Fruit fly (Drosophila melanogaster) whole organism, prepupa: ENCODE measurements around the gene Act88F.

ENCODE experiments used
- Blimp-1 ChIP-seq: fragments of 200-800 bp; sonication (Bioruptor generic); optimal IDR thresholded peaks from 3 replicates; lab custom pipeline; 2017; ENCODE audit warnings: missing biosample characterization, missing genetic modification characterization, mild to moderate bottlenecking, moderate library complexity, missing genetic modification reagents
- CG10669 ChIP-seq: fragments of 200-800 bp; sonication (Bioruptor generic); optimal IDR thresholded peaks from 3 replicates; lab custom pipeline; 2018; ENCODE audit warnings: missing biosample characterization, mild to moderate bottlenecking, missing genetic modification characterization, moderate library complexity
- CG11294 ChIP-seq: fragments of 200-800 bp; sonication (Bioruptor generic); IDR thresholded peaks from 2 replicates; pipeline ENCODE4 v1.3.6; 2022; ENCODE audit warnings: missing biosample characterization, missing genetic modification characterization
- CG11762 ChIP-seq: fragments of 200-800 bp; sonication (Bioruptor generic); optimal IDR thresholded peaks from 3 replicates; lab custom pipeline; 2016; ENCODE audit warnings: missing biosample characterization, missing genetic modification characterization; ENCODE audit not compliant: insufficient read depth
- CG11902 ChIP-seq: fragments of 200-800 bp; sonication (Bioruptor generic); optimal IDR thresholded peaks from 3 replicates; lab custom pipeline; 2016; ENCODE audit warnings: missing biosample characterization, missing genetic modification characterization
- CG15336 ChIP-seq: fragments of 200-800 bp; sonication (Bioruptor generic); IDR thresholded peaks from 2 replicates; pipeline ENCODE4 v1.3.6; 2022; ENCODE audit warnings: missing biosample characterization, missing genetic modification characterization
- CG1621 ChIP-seq: fragments of 200-800 bp; sonication (Bioruptor generic); optimal IDR thresholded peaks from 3 replicates; lab custom pipeline; 2018; ENCODE audit warnings: missing biosample characterization, mild to moderate bottlenecking, missing genetic modification characterization
- CG3032 ChIP-seq: fragments of 200-800 bp; optimal IDR thresholded peaks from 2 replicates; lab custom pipeline; 2019; ENCODE audit warnings: missing biosample characterization, mild to moderate bottlenecking, missing genetic modification characterization, moderate library complexity
- CG31627 ChIP-seq: fragments of 200-800 bp; sonication (Bioruptor generic); optimal IDR thresholded peaks from 3 replicates; lab custom pipeline; 2016; ENCODE audit warnings: missing biosample characterization, missing genetic modification characterization
- CG32006 ChIP-seq: fragments of 200-800 bp; sonication (Bioruptor generic); optimal IDR thresholded peaks from 3 replicates; lab custom pipeline; 2017; ENCODE audit warnings: missing biosample characterization, mild to moderate bottlenecking, missing genetic modification characterization
- CG34406 ChIP-seq: fragments of 200-800 bp; sonication (Bioruptor generic); optimal IDR thresholded peaks from 3 replicates; lab custom pipeline; 2016; ENCODE audit warnings: missing biosample characterization, missing genetic modification characterization
- CG3919 ChIP-seq: fragments of 200-800 bp; sonication (Bioruptor generic); optimal IDR thresholded peaks from 3 replicates; lab custom pipeline; 2016; ENCODE audit warnings: missing biosample characterization, missing genetic modification characterization
- CG4318 ChIP-seq: fragments of 200-800 bp; sonication (Bioruptor generic); optimal IDR thresholded peaks from 3 replicates; lab custom pipeline; 2017; ENCODE audit warnings: missing biosample characterization, mild to moderate bottlenecking, missing genetic modification characterization
- CG6163 ChIP-seq: fragments of 200-800 bp; sonication (Bioruptor generic); IDR thresholded peaks from 3 replicates; pipeline ENCODE4 v1.3.6; 2022; ENCODE audit warnings: missing biosample characterization, missing genetic modification characterization
- CG6276 ChIP-seq: fragments of 200-800 bp; sonication (Bioruptor generic); optimal IDR thresholded peaks from 2 replicates; lab custom pipeline; 2017; ENCODE audit warnings: missing biosample characterization, mild to moderate bottlenecking, missing genetic modification characterization
- CG6792 ChIP-seq: fragments of 200-800 bp; sonication (Bioruptor generic); optimal IDR thresholded peaks from 3 replicates; lab custom pipeline; 2016; ENCODE audit warnings: missing biosample characterization, missing genetic modification characterization
- CG6808 ChIP-seq: fragments of 200-800 bp; sonication (Bioruptor generic); optimal IDR thresholded peaks from 3 replicates; lab custom pipeline; 2017; ENCODE audit warnings: missing biosample characterization, missing genetic modification characterization, mild to moderate bottlenecking, moderate library complexity, missing genetic modification reagents
- CG6854 ChIP-seq: fragments of 200-800 bp; sonication (Bioruptor generic); optimal IDR thresholded peaks from 2 replicates; lab custom pipeline; 2017; ENCODE audit warnings: missing biosample characterization, mild to moderate bottlenecking, missing genetic modification characterization
- CG7368 ChIP-seq: fragments of 200-800 bp; sonication (Bioruptor generic); optimal IDR thresholded peaks from 3 replicates; lab custom pipeline; 2016; ENCODE audit warnings: missing biosample characterization, missing genetic modification characterization
- CG8119 ChIP-seq: fragments of 200-800 bp; sonication (Bioruptor generic); IDR thresholded peaks from 3 replicates; pipeline ENCODE4 v1.3.6; 2022; ENCODE audit warnings: missing biosample characterization, missing genetic modification characterization
- CG8319 ChIP-seq: fragments of 200-800 bp; sonication (Bioruptor generic); optimal IDR thresholded peaks from 3 replicates; lab custom pipeline; 2016; ENCODE audit warnings: missing biosample characterization, missing genetic modification characterization
- CG8632 ChIP-seq: fragments of 200-800 bp; sonication (Bioruptor generic); optimal IDR thresholded peaks from 3 replicates; lab custom pipeline; 2016; ENCODE audit warnings: missing biosample characterization, missing genetic modification characterization
- Eip78C ChIP-seq: fragments of 200-800 bp; sonication (Bioruptor generic); peaks from one replicate; lab custom pipeline; 2016; ENCODE audit warnings: missing biosample characterization, missing genetic modification characterization
- Eip93F ChIP-seq: fragments of 200-800 bp; sonication (Bioruptor generic); optimal IDR thresholded peaks from 2 replicates; lab custom pipeline; 2016; ENCODE audit warnings: missing biosample characterization, mild to moderate bottlenecking, missing genetic modification characterization
- Ets21C ChIP-seq: fragments of 200-800 bp; sonication (Bioruptor generic); optimal IDR thresholded peaks from 3 replicates; lab custom pipeline; 2016; ENCODE audit warnings: missing biosample characterization, missing genetic modification characterization
- Ets96B ChIP-seq: fragments of 200-800 bp; optimal IDR thresholded peaks from 2 replicates; lab custom pipeline; 2019; ENCODE audit warnings: missing biosample characterization, mild to moderate bottlenecking, missing genetic modification characterization, moderate library complexity
- Hr38 ChIP-seq: sonication (Bioruptor generic); optimal IDR thresholded peaks from 2 replicates; lab custom pipeline; 2016; ENCODE audit warnings: missing biosample characterization, missing genetic modification characterization
- Hr39 ChIP-seq: fragments of 200-800 bp; sonication (Bioruptor generic); optimal IDR thresholded peaks from 2 replicates; lab custom pipeline; 2016; ENCODE audit warnings: missing biosample characterization, missing genetic modification characterization
- Hr4 ChIP-seq: fragments of 200-800 bp; sonication (Bioruptor generic); optimal IDR thresholded peaks from 3 replicates; lab custom pipeline; 2016; ENCODE audit warnings: missing biosample characterization, missing genetic modification characterization
- Lpt ChIP-seq: fragments of 200-800 bp; sonication (Bioruptor generic); optimal IDR thresholded peaks from 3 replicates; lab custom pipeline; 2016; ENCODE audit warnings: missing biosample characterization, missing genetic modification characterization
- Met ChIP-seq: fragments of 200-800 bp; sonication (Bioruptor generic); optimal IDR thresholded peaks from 3 replicates; lab custom pipeline; 2016; ENCODE audit warnings: missing biosample characterization, missing genetic modification characterization
- OdsH ChIP-seq: fragments of 200-800 bp; sonication (Bioruptor generic); optimal IDR thresholded peaks from 3 replicates; lab custom pipeline; 2016; ENCODE audit warnings: missing biosample characterization, missing genetic modification characterization
- Sox102F ChIP-seq: fragments of 200-800 bp; sonication (Bioruptor generic); optimal IDR thresholded peaks from 2 replicates; lab custom pipeline; 2016; ENCODE audit warnings: missing biosample characterization, mild to moderate bottlenecking, missing genetic modification characterization
- Sox14 ChIP-seq: fragments of 200-800 bp; sonication (Bioruptor generic); optimal IDR thresholded peaks from 3 replicates; lab custom pipeline; 2016; ENCODE audit warnings: missing biosample characterization, missing genetic modification characterization
- Sox15 ChIP-seq: fragments of 200-800 bp; sonication (Bioruptor generic); optimal IDR thresholded peaks from 3 replicates; lab custom pipeline; 2016; ENCODE audit warnings: missing biosample characterization, missing genetic modification characterization
- achi ChIP-seq: fragments of 200-800 bp; sonication (Bioruptor generic); optimal IDR thresholded peaks from 3 replicates; lab custom pipeline; 2016; ENCODE audit warnings: missing biosample characterization, missing genetic modification characterization
- acj6 ChIP-seq: fragments of 200-800 bp; sonication (Bioruptor generic); optimal IDR thresholded peaks from 3 replicates; lab custom pipeline; 2016; ENCODE audit warnings: missing biosample characterization, missing genetic modification characterization
- cyc ChIP-seq: fragments of 200-800 bp; sonication (Bioruptor generic); optimal IDR thresholded peaks from 3 replicates; lab custom pipeline; 2016; ENCODE audit warnings: missing biosample characterization, missing genetic modification characterization
- dac ChIP-seq: fragments of 200-800 bp; sonication (Bioruptor generic); optimal IDR thresholded peaks from 2 replicates; lab custom pipeline; 2017; ENCODE audit warnings: missing biosample characterization, mild to moderate bottlenecking, missing genetic modification characterization
- dsx ChIP-seq: fragments of 200-800 bp; optimal IDR thresholded peaks from 3 replicates; lab custom pipeline; 2019; ENCODE audit warnings: missing biosample characterization, mild to moderate bottlenecking, missing genetic modification characterization, moderate library complexity; ENCODE audit not compliant: poor library complexity, severe bottlenecking
- eg ChIP-seq: fragments of 200-800 bp; sonication (Bioruptor generic); IDR thresholded peaks from 3 replicates; pipeline ENCODE4 v1.3.6; 2022; ENCODE audit warnings: missing biosample characterization, missing genetic modification characterization
- esn ChIP-seq: fragments of 200-800 bp; sonication (Bioruptor generic); optimal IDR thresholded peaks from 2 replicates; lab custom pipeline; 2016; ENCODE audit warnings: missing biosample characterization, mild to moderate bottlenecking, missing genetic modification characterization, moderate library complexity
- fd59A ChIP-seq: fragments of 200-800 bp; sonication (Bioruptor generic); optimal IDR thresholded peaks from 2 replicates; lab custom pipeline; 2017; ENCODE audit warnings: missing biosample characterization, mild to moderate bottlenecking, missing genetic modification characterization, missing genetic modification reagents
- fd85E ChIP-seq: fragments of 200-800 bp; sonication (Bioruptor generic); optimal IDR thresholded peaks from 3 replicates; lab custom pipeline; 2016; ENCODE audit warnings: missing biosample characterization, missing genetic modification characterization
- fkh ChIP-seq: fragments of 200-800 bp; sonication (Bioruptor generic); optimal IDR thresholded peaks from 3 replicates; lab custom pipeline; 2017; ENCODE audit warnings: missing biosample characterization, mild to moderate bottlenecking, missing genetic modification characterization, moderate library complexity
- lz ChIP-seq: fragments of 200-800 bp; sonication (Bioruptor generic); optimal IDR thresholded peaks from 3 replicates; lab custom pipeline; 2016; ENCODE audit warnings: missing biosample characterization, missing genetic modification characterization
- net ChIP-seq: fragments of 200-800 bp; sonication (Bioruptor generic); optimal IDR thresholded peaks from 3 replicates; lab custom pipeline; 2016; ENCODE audit warnings: missing biosample characterization, missing genetic modification characterization
- pdm3 ChIP-seq: fragments of 200-800 bp; sonication (Bioruptor generic); optimal IDR thresholded peaks from 3 replicates; lab custom pipeline; 2016; ENCODE audit warnings: missing biosample characterization, missing genetic modification characterization
- salr ChIP-seq, 2 experiments: fragments of 200-800 bp; sonication (Bioruptor generic); optimal IDR thresholded peaks; 3 replicates each; lab custom pipeline; 2016 to 2018; ENCODE audit warnings: missing biosample characterization in 2 of 2, missing genetic modification characterization in 2 of 2, mild to moderate bottlenecking in 1 of 2
- ss ChIP-seq, 2 experiments: fragments of 200-800 bp; sonication (Bioruptor generic); optimal IDR thresholded peaks; 2 replicates in 1 of 2; 3 replicates in 1 of 2; lab custom pipeline; 2017 to 2018; ENCODE audit warnings: mild to moderate bottlenecking in 2 of 2, missing biosample characterization in 2 of 2, missing genetic modification characterization in 2 of 2, moderate library complexity in 1 of 2
- svp ChIP-seq: fragments of 200-800 bp; sonication (Bioruptor generic); peaks from one replicate; lab custom pipeline; 2016; ENCODE audit warnings: missing biosample characterization, missing genetic modification characterization
- topi ChIP-seq: fragments of 200-800 bp; sonication (Bioruptor generic); optimal IDR thresholded peaks from 3 replicates; lab custom pipeline; 2016; ENCODE audit warnings: missing biosample characterization, missing genetic modification characterization
- vri ChIP-seq: fragments of 200-800 bp; sonication (Bioruptor generic); optimal IDR thresholded peaks from 3 replicates; lab custom pipeline; 2016; ENCODE audit warnings: missing biosample characterization, mild to moderate bottlenecking, missing genetic modification characterization

Act88F gene

DNA sequence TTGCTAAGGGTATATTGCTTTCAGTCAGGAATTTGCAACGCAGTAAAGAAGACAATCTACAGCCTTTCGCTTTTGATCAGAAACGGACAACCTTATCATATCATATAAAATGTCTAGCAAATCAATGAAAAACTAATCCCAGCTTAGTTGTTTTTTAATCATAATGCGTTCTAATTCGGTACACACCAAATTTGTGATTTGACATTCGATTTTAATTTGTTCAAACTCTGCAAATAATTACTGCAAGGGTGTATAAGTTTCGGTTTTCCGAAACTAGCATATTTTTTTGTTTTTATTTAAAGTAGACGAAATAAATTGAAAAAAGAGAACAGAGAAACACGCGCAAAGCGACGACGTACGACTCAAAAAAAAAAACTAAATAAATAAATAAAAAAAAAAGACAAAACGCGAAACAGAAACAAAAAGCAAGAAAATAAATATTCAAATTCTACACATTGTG lies 33.0 kb downstream of the Act88F start:
- no peak for TF ChIP-seq fd85E
- no peak for TF ChIP-seq CG8319 (GFP tag; lab: Kevin White, UChicago)
- no peak for TF ChIP-seq salr (GFP tag; optimal IDR thresholded peaks at IDR 0.05; lab: Kevin White, UChicago)
- no peak for TF ChIP-seq Ets21C (GFP tag; lab: Kevin White, UChicago)
- no peak for TF ChIP-seq achi (GFP tag; lab: Kevin White, UChicago)
- peak; percentile 61 for TF ChIP-seq CG6276 (GFP tag; lab: Kevin White, UChicago)
- peak; percentile 79 for TF ChIP-seq eg
- no peak for TF ChIP-seq Eip93F
- 0 out of 3 replicates have a peak, but pooled peaks have one; percentile 27 for TF ChIP-seq CG6163 (GFP tag; lab: Robert Waterston, UW)
- TF ChIP-seq CG6792 (GFP tag; lab: Kevin White, UChicago), result no peak
- TF ChIP-seq CG34406 (GFP tag; lab: Kevin White, UChicago), result no peak
- no peak for TF ChIP-seq CG1621 (tag; lab: Kevin White, UChicago)
- TF ChIP-seq Ets96B, result no peak
- no peak for TF ChIP-seq Sox14 (GFP tag; lab: Kevin White, UChicago)
- no peak for TF ChIP-seq Sox15
- TF ChIP-seq ss (GFP tag; optimal IDR thresholded peaks at IDR 0.05; lab: Kevin White, UChicago), result no peak
- TF ChIP-seq Met (GFP tag; lab: Kevin White, UChicago), result no peak
- TF ChIP-seq pdm3 (GFP tag; lab: Kevin White, UChicago), result peak; percentile 13
- TF ChIP-seq CG6808 (GFP tag; lab: Kevin White, UChicago), result no peak
- peak; percentile 24 for TF ChIP-seq CG32006
- no peak for TF ChIP-seq CG3032 (tag; lab: Kevin White, UChicago)
- TF ChIP-seq CG11902 (GFP tag; lab: Kevin White, UChicago), result no peak
- TF ChIP-seq Hr39 (GFP tag; lab: Kevin White, UChicago), result peak; percentile 43
- peak; percentile 18 for TF ChIP-seq fkh (GFP tag; lab: Kevin White, UChicago)
- TF ChIP-seq dsx, result no peak
- no peak for TF ChIP-seq CG7368
- no peak for TF ChIP-seq OdsH (GFP tag; lab: Kevin White, UChicago)
- peak; percentile 61 for TF ChIP-seq Eip78C (GFP tag; lab: Kevin White, UChicago)
- TF ChIP-seq Sox102F (GFP tag; lab: Kevin White, UChicago), result peak; percentile 14
- TF ChIP-seq fd59A, result no peak
- peak; percentile 66 for TF ChIP-seq svp
- no peak for TF ChIP-seq CG11294
- TF ChIP-seq Blimp-1 (GFP tag; lab: Kevin White, UChicago), result no peak
- no peak for TF ChIP-seq acj6
- peak; percentile 30 for TF ChIP-seq Hr4 (GFP tag; lab: Kevin White, UChicago)
- no peak for TF ChIP-seq CG4318
- TF ChIP-seq esn (GFP tag; lab: Kevin White, UChicago), result peak; percentile 30
- no peak for TF ChIP-seq Lpt (GFP tag; lab: Kevin White, UChicago)
- TF ChIP-seq CG15336 (GFP tag; lab: Robert Waterston, UW), result peak; percentile 32
- no peak for TF ChIP-seq cyc (GFP tag; lab: Kevin White, UChicago)
- TF ChIP-seq CG6854, result no peak
- no peak for TF ChIP-seq Hr38 (GFP tag; lab: Kevin White, UChicago)
- TF ChIP-seq net (GFP tag; lab: Kevin White, UChicago), result no peak
- TF ChIP-seq topi (GFP tag; lab: Kevin White, UChicago), result peak; percentile 16
- TF ChIP-seq vri, result no peak
- no peak for TF ChIP-seq CG11762
- peak; percentile 49; the same call in 1 of the 3 replicates for TF ChIP-seq CG8119
- no peak for TF ChIP-seq dac (GFP tag; lab: Kevin White, UChicago)
- TF ChIP-seq CG10669 (GFP tag; lab: Kevin White, UChicago), result no peak
- no peak for TF ChIP-seq CG3919 (GFP tag; lab: Kevin White, UChicago)
- no peak for TF ChIP-seq CG8632
- no peak for TF ChIP-seq lz (GFP tag; lab: Kevin White, UChicago)
- peak; percentile 31 for TF ChIP-seq CG31627 (GFP tag; lab: Kevin White, UChicago)
